Worm (Caenorhabditis elegans): Measurements from ENCODE around the gene Y26G10.5.

The Y26G10.5 gene

DNA sequence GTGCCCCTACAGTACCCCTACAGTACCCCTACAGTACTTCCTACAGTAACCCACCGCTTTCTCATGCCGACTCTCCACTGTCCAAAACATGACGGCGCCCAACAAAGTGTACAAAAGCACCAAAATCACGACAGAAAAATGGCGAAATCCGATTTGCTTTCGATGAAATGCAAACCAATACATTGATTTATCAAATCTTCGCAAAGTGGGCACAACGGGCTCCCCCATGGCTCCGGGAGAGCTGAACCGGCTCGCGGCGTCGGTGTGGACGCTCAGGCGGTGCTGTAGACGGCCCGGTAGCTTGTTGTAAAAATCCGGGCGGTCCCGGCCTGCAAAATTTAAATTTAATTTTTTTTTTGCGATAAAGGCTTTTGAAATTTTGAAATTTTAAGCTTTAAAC, 11.7 kb upstream of the Y26G10.5 start:
- TF ChIP-seq him-1 (tag; optimal IDR thresholded peaks at IDR 0.05) (no peak), W03F9.2 (tag; optimal IDR thresholded peaks at IDR 0.05) (no peak), dao-5 (tag; optimal IDR thresholded peaks at IDR 0.05) (no peak)

DNA sequence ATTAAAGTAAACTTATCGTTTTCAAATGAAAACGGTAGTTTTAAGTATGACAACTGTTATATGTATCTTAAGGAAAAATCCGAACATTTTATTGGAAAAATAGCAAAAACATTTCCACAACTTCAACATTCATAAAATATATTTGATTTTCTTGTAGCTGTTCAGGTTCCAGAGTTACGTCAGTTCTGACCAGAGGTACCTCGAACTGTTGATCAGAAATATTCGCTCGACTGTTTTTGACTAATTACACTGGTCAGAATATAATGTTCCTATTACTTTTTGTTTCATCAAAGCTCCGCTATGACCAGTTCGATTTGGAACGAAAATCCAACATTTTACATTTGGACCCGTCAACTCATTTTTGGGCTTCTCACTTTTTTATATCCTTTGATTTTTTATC, 6.4 kb upstream of the Y26G10.5 start, which contains the start of gene srh-31:
Gene srh-31, plus strand, starts transcription at position 301 of the 400 bp plus-strand sequence.
- TF ChIP-seq dao-5 (tag; optimal IDR thresholded peaks at IDR 0.05) (no peak), him-1 (tag; optimal IDR thresholded peaks at IDR 0.05) (no peak), W03F9.2 (tag; optimal IDR thresholded peaks at IDR 0.05) (no peak)

DNA sequence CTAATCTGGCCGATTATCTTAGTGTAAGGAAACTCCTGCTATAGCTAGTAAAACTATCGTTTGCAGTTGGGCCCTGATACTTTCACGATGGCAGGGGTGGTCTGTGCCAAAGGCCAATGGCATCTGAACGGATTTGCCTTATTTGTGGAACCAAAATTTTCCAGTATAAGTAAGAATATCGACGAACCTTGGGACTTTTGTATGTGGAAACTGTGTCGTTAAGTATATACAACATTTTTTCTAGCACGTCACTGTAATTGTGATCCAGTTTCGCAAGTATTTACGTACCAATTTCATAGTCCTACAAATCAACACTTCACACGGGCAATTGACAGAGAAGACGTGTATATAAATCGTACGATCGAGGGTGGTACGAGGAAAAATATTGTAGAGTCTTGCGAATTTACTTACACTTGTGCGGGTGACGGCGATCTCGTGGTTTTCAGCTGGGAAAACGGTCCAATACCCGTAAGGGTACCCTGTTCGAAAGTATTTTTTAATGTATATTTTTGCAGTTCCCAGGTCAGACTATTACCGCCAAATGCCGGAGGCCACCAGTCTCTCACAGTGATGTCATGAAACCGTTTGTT, 5.7 kb upstream of the Y26G10.5 start:
- TF ChIP-seq W03F9.2 (tag; optimal IDR thresholded peaks at IDR 0.05) (no peak), him-1 (tag; optimal IDR thresholded peaks at IDR 0.05) (no peak), dao-5 (tag; optimal IDR thresholded peaks at IDR 0.05) (no peak)

DNA sequence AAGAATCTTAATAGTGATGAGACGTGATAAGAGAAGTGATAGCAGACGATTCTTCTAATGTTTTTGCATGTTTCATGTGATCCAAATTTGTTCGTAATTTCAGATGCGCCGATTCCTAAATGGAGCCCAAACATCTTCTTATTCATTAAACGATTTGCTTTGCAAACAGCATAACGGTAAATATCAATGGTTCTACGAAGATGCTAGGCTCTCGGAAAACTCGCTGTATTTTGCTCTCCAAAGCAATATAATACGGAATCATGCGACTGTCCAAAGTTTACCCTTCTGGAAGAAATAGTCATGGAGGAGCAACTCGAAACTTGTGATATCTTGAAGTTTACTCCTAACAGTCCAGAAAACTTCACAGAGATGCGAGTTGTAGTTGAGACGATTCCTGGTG, 5.2 kb upstream of the Y26G10.5 start, which contains the start of gene W06D12.6:
Gene W06D12.6, plus strand, starts transcription at position 301 of the 400 bp plus-strand sequence.
- TF ChIP-seq dao-5 (tag; optimal IDR thresholded peaks at IDR 0.05) (no peak), W03F9.2 (tag; optimal IDR thresholded peaks at IDR 0.05) (no peak), him-1 (tag; optimal IDR thresholded peaks at IDR 0.05) (no peak)

DNA sequence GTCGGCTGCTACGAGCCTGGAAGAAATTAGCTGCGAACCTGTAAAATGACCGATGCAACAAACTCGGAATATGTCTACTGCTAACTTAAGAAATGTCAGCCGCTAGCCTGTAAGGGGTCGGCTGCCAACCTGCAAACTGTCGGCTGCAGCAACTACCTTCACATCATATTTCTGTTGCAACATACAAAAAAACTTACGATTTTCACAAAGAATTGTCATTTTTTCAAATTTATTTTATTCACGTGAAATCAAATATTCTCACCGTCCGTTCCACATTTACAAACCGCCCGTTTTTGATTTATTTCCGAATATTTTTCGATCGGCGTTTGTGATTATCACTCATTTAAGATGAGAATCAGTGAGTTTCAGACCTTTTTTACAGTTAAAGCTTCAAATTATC, 969 bp downstream of the Y26G10.5 start, which contains the start of gene Y26G10.6:
Gene Y26G10.6, plus strand, starts transcription at position 301 of the 400 bp plus-strand sequence.
- TF ChIP-seq dao-5 (tag; optimal IDR thresholded peaks at IDR 0.05) (no peak), him-1 (tag; optimal IDR thresholded peaks at IDR 0.05) (no peak), W03F9.2 (tag; optimal IDR thresholded peaks at IDR 0.05) (no peak)

DNA sequence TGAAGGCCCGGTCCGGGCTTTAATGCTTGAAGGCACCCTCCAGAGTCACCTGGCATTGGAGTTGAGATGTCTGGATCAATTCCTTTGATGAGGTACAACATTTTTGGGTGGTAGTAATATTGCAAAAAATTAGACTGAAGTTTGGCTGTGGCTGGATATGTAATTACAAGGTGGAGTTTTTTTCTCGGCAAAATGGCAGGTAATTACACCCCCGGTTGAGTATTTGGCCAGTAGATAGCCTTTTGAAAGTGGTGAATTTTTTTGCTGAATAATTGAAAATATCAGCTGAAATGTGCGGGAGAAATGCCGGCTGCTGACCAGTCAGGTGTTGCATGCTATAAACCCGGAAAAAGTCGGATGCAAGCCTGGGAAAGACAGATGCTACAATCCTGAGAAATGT, 1.5 kb downstream of the Y26G10.5 start, which contains the start of gene Y26G10.4:
Gene Y26G10.4, minus strand, starts transcription at position 101 of the 400 bp plus-strand sequence.
- TF ChIP-seq dao-5 (tag; optimal IDR thresholded peaks at IDR 0.05) (no peak), him-1 (tag; optimal IDR thresholded peaks at IDR 0.05) (no peak), W03F9.2 (tag; optimal IDR thresholded peaks at IDR 0.05) (no peak)

DNA sequence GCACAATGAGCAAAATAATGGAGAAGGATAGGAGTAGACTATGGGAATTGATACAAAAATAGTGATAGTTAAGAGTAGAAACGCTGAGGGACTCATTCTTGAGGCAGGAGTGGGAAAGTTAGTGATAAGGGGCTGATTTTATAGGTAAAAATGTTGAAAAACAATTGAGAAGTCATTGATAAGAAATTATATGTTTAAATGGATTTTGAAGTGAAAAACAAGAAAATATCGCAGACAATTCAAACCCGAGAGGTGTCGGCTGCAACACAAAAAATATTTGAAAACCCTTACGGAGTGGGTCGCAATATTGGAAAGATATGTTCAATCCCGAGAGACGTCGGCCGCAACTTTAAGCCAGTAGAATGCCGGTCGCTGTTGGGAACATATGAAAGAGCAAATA, 3.9 kb downstream of the Y26G10.5 start, which contains the start of gene spp-29:
Gene spp-29, minus strand, starts transcription at position 101 of the 400 bp plus-strand sequence.
- TF ChIP-seq W03F9.2 (tag; optimal IDR thresholded peaks at IDR 0.05) (no peak), him-1 (tag; optimal IDR thresholded peaks at IDR 0.05) (no peak), dao-5 (tag; optimal IDR thresholded peaks at IDR 0.05) (no peak)

DNA sequence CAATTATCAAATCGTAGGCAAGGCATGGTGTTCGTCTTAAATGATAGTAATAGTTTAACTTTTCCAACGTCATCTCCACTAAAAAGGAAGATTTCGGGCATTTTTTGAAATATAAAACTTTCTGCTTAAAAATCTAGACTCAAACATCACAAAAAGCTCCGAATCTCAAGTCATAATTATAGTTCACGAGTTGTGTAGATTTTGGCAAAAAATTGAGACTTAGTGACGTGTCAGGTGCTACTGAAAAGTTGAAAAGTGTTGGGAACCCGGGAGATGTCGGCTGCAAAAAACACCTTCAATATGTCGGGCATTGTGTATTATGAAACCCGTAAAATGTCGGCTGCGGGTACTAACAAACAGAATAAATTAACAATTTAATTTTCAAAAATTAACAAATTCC, 4.8 kb downstream of the Y26G10.5 start, which contains the start of gene Y26G10.1:
Gene Y26G10.1, minus strand, starts transcription at position 101 of the 400 bp plus-strand sequence.
- no peak for TF ChIP-seq him-1 (tag; optimal IDR thresholded peaks at IDR 0.05)
- no peak for TF ChIP-seq dao-5 (tag; optimal IDR thresholded peaks at IDR 0.05)
- TF ChIP-seq W03F9.2 (tag; optimal IDR thresholded peaks at IDR 0.05): no peak

DNA sequence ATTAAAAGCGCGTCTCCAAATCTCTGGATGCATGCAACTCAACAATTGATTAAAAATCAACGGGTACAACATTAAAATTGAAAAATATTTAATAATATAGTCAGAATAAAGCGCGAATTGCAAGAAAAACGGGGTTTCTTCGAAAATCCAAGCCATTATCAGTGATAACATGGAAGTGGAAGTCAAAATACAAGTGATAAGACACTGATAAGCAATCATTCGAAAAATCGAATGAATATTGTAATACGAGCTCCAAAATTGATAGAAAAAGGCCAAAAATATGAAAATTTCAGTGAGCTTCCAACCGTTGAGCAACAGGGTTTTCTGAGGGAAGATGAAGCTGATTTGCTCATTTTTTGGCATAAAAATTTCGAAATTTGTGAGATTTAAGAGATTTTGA, 6.4 kb downstream of the Y26G10.5 start:
- TF ChIP-seq him-1 (tag; optimal IDR thresholded peaks at IDR 0.05): no peak
- TF ChIP-seq W03F9.2 (tag; optimal IDR thresholded peaks at IDR 0.05): no peak
- no peak for TF ChIP-seq dao-5 (tag; optimal IDR thresholded peaks at IDR 0.05)

DNA sequence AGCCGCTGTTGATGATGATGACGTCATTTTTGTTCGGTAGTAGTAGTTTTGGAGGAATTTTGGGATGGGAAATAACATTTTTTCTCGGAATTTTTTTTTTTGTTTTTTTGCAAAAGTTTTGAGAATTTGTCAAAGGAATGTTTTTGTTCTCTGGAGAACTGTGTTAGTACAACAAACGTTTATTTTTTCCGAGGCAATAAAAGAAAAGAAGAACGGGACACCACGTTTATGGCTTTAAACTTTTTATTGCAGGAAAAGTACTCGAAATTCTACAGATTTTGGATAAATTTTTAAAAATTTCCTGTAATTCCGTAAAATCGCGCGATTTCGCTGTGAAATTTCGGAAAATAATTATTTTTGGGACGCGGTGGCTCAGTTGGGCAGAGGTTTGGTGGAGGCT, 9.7 kb downstream of the Y26G10.5 start, which contains the start of gene F59A1.13:
Gene F59A1.13, minus strand, starts transcription at position 101 of the 400 bp plus-strand sequence.
- no peak for TF ChIP-seq W03F9.2 (tag; optimal IDR thresholded peaks at IDR 0.05)
- TF ChIP-seq him-1 (tag; optimal IDR thresholded peaks at IDR 0.05): no peak

DNA sequence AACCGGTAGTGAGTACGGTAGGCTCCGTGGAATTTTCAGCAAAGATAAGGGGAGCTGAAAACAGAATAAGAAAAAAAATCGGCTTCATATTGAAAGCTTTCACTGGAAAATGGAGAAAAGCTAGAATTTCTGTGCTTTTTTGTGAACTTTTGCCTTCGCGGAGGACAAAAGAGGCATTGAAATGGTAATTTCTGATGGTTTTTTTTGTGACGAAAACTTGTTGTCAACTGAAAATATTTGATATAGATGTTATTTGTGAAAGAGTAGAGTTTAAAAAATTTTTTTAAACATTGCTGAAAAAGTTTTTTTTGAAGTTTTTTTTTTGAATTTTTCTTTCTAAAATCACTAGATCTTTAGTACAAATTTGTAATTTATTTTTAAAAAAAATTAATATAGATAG, 13.8 kb downstream of the Y26G10.5 start, which contains the start of gene F59A1.18:
Gene F59A1.18, minus strand, starts transcription at position 101 of the 400 bp plus-strand sequence.
- TF ChIP-seq him-1 (tag; optimal IDR thresholded peaks at IDR 0.05): no peak
- TF ChIP-seq dao-5 (tag; optimal IDR thresholded peaks at IDR 0.05): no peak

DNA sequence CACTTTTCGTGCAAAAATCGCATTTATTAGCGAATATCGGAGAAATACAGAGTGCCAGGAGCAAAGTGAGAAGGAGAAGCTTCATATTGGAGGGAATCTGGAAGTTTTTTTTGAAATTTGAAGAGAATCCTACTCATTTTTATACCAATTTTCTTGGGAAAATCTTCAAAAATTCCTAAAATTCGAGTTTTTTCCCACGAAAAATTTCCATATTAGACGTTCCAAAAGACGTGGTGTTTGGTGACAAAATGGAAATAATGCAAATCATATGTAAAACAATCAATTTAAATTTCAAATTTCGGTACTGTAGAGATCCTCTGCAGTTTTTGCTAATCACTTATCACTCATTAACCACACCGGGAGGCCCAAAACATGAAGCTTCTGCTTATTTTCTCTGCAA, 15.8 kb downstream of the Y26G10.5 start, which contains the start of the genes F59A1.16 and F59A1.6:
Gene F59A1.16, minus strand, starts transcription at position 101 of the 400 bp plus-strand sequence.
Gene F59A1.6, plus strand, starts transcription at position 285 of the 400 bp plus-strand sequence.
- no peak for TF ChIP-seq him-1 (tag; optimal IDR thresholded peaks at IDR 0.05)
- no peak for TF ChIP-seq dao-5 (tag; optimal IDR thresholded peaks at IDR 0.05)
- no peak for TF ChIP-seq W03F9.2 (tag; optimal IDR thresholded peaks at IDR 0.05)

DNA sequence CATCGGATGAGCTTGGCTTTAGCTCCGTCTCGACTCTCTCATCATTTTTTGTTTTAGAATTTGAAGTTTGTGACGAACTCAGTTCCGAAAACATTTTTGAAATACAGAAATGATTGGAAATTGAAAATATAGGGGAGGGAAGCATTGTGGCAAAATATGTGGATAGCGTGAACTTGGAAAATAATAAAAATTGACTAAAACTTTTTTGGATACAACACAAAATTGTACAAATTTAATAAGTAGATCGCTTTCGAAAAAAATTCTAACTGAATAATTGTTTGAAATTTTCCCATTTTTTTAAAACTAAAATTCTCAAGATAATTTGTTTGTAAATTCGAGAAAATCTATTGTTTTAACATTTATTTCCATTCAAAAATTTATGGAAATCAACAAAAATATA, 16.9 kb downstream of the Y26G10.5 start, which contains the start of gene F59A1.15:
Gene F59A1.15, minus strand, starts transcription at position 101 of the 400 bp plus-strand sequence.
- TF ChIP-seq him-1 (tag; optimal IDR thresholded peaks at IDR 0.05): no peak
- TF ChIP-seq W03F9.2 (tag; optimal IDR thresholded peaks at IDR 0.05): no peak
- no peak for TF ChIP-seq dao-5 (tag; optimal IDR thresholded peaks at IDR 0.05)

DNA sequence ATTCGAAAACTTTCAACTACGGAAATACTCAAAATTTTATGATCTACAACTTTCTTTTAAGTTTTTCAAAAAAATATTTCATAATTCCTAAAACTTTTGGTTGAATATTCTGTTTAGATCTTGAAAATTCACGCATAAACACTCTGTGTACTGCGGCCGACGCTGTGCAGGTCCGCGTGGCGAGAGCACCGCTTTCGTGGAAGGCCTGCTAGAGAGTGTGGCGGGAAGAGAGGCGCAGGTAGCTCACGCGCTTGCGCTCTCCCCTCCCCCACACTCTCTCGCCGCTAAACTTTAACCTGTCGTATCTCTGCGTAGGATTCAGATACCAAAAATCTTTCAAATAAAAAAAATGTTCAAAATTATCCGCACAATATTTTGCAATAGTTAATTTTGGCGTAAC, 17.3 kb downstream of the Y26G10.5 start:
- no peak for TF ChIP-seq dao-5 (tag; optimal IDR thresholded peaks at IDR 0.05)
- no peak for TF ChIP-seq W03F9.2 (tag; optimal IDR thresholded peaks at IDR 0.05)
- TF ChIP-seq him-1 (tag; optimal IDR thresholded peaks at IDR 0.05): no peak

Data from whole organism, L4/young adult.